Comparison of ENCODE assay signal across 2 worm cellular contexts in the genomic region with DNA sequence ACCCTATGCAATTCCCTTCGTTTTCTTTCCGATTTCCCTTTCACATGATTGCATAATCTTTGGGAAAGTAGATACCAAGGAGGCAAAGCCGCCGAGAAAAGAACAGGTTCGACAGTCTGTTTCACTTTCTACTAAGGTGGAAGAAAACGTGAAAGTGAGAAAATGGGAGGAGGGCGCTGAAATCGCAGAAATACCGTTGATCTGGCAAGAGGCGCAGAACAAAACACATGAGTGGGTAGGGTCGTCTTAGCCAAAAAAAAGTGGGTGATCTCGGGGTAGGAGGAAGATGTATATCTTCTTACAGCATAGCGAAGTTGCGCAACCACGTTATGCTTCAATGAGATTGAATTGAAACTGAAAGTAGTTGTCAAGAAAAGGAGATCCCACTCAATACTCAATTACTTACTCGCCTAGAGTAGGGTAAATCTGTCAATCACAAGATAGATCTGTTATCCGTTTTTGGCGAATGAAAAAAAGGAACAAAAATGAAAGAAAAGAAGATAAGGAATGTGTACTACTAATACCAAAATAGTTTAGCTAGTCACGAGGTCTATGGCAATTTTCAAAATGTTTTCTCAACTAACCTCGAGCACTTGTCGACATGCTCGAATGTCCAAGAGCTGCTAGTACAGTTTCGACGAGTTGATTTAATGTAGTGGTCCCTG.
TF ChIP-seq lines count a peak whose summit lies in the region.

No protein-coding gene starts in this region.

TF ChIP-seq in whole organism, L2 larva, 48 proteins besides CTCF, POLR2A, EP300 and RAD21 (continued from another document):
- no peak for TF ChIP-seq lin-39 (tag; optimal IDR thresholded peaks at IDR 0.05; lab: Kevin White, UChicago)
- TF ChIP-seq nhr-21 (tag; optimal IDR thresholded peaks at IDR 0.05; lab: Kevin White, UChicago), result peak; percentile 7
- no peak for TF ChIP-seq ama-1 (optimal IDR thresholded peaks at IDR 0.05; lab: Kevin White, UChicago)
- no peak for TF ChIP-seq unc-55 (GFP tag; optimal IDR thresholded peaks at IDR 0.05; lab: Kevin White, UChicago)
- no peak for TF ChIP-seq ZK546.5 (tag; optimal IDR thresholded peaks at IDR 0.05; lab: Kevin White, UChicago)
- TF ChIP-seq unc-62 (GFP tag; optimal IDR thresholded peaks at IDR 0.05; lab: Kevin White, UChicago), result no peak
- no peak for TF ChIP-seq egl-27 (tag; optimal IDR thresholded peaks at IDR 0.05; lab: Kevin White, UChicago)
- TF ChIP-seq aly-2 (tag; optimal IDR thresholded peaks at IDR 0.05; lab: Kevin White, UChicago), result no peak
- no peak for TF ChIP-seq ztf-1 (GFP tag; conservative IDR thresholded peaks at IDR 0.05; lab: Robert Waterston, UW)
- TF ChIP-seq lin-13 (GFP tag; optimal IDR thresholded peaks at IDR 0.05; lab: Kevin White, UChicago), result no peak
- TF ChIP-seq nhr-10 (tag; optimal IDR thresholded peaks at IDR 0.05; lab: Kevin White, UChicago), result no peak
- no peak for TF ChIP-seq Y55F3AM.14 (GFP tag; optimal IDR thresholded peaks at IDR 0.05; lab: Kevin White, UChicago)
- no peak for TF ChIP-seq elt-3 (tag; optimal IDR thresholded peaks at IDR 0.05; lab: Kevin White, UChicago)
- TF ChIP-seq skn-1 (tag; optimal IDR thresholded peaks at IDR 0.05; lab: Kevin White, UChicago), result no peak
- no peak for TF ChIP-seq peb-1 (tag; optimal IDR thresholded peaks at IDR 0.05; lab: Kevin White, UChicago)
- TF ChIP-seq sma-9 (GFP tag; optimal IDR thresholded peaks at IDR 0.05; lab: Kevin White, UChicago), result peak; percentile 35
- no peak for TF ChIP-seq sma-9 (tag; optimal IDR thresholded peaks at IDR 0.05; lab: Kevin White, UChicago)
- no peak for TF ChIP-seq zag-1 (tag; optimal IDR thresholded peaks at IDR 0.05; lab: Kevin White, UChicago)
- TF ChIP-seq blmp-1 (tag; optimal IDR thresholded peaks at IDR 0.05; lab: Kevin White, UChicago; ENCODE audit: insufficient read depth), result peak; percentile 98
- TF ChIP-seq nhr-77 (tag; optimal IDR thresholded peaks at IDR 0.05; lab: Kevin White, UChicago), result no peak

TF ChIP-seq in whole organism, L4 larva, 104 proteins besides CTCF, POLR2A, EP300 and RAD21 (continued from another document):
- TF ChIP-seq spr-3 (GFP tag; optimal IDR thresholded peaks at IDR 0.05; lab: Kevin White, UChicago) (no peak), dmd-6 (GFP tag; IDR thresholded peaks at IDR 0.05; lab: Robert Waterston, UW) (no peak), gei-8 (GFP tag; optimal IDR thresholded peaks at IDR 0.05; lab: Kevin White, UChicago) (no peak), madf-5 (GFP tag; IDR thresholded peaks at IDR 0.05; lab: Robert Waterston, UW) (no peak), set-16 (GFP tag; IDR thresholded peaks at IDR 0.05; lab: Robert Waterston, UW) (no peak), zfp-3 (GFP tag; conservative IDR thresholded peaks at IDR 0.05; lab: Robert Waterston, UW) (no peak), nhr-10 (tag; optimal IDR thresholded peaks at IDR 0.05; lab: Kevin White, UChicago) (no peak), dpl-1 (GFP tag; optimal IDR thresholded peaks at IDR 0.05; lab: Kevin White, UChicago) (no peak), duxl-1 (tag; optimal IDR thresholded peaks at IDR 0.05; lab: Kevin White, UChicago; ENCODE audit: poor library complexity) (no peak), mxl-3 (GFP tag; optimal IDR thresholded peaks at IDR 0.05; lab: Kevin White, UChicago) (peak; percentile 58), ama-1 (optimal IDR thresholded peaks at IDR 0.05; lab: Kevin White, UChicago) (no peak), fos-1 (tag; optimal IDR thresholded peaks at IDR 0.05; lab: Kevin White, UChicago) (no peak), daf-19 (GFP tag; conservative IDR thresholded peaks at IDR 0.05; lab: Robert Waterston, UW) (no peak), nhr-76 (tag; optimal IDR thresholded peaks at IDR 0.05; lab: Kevin White, UChicago) (no peak), pqm-1 (tag; optimal IDR thresholded peaks at IDR 0.05; lab: Kevin White, UChicago) (no peak), cey-2 (tag; optimal IDR thresholded peaks at IDR 0.05; lab: Kevin White, UChicago; ENCODE audit: borderline replicate concordance, insufficient read depth) (no peak), mes-2 (tag; optimal IDR thresholded peaks at IDR 0.05; lab: Kevin White, UChicago; ENCODE audit: poor library complexity, severe bottlenecking) (peak; percentile 11), F44E2.7 (GFP tag; IDR thresholded peaks at IDR 0.05; lab: Robert Waterston, UW) (no peak), F49E8.2 (tag; optimal IDR thresholded peaks at IDR 0.05; lab: Kevin White, UChicago; ENCODE audit: borderline replicate concordance) (no peak)
TF ChIP-seq in whole organism, L4 larva: peak in this region for 10.
